Worm (Caenorhabditis elegans): ENCODE measurements around the gene arf-1.

DNA sequence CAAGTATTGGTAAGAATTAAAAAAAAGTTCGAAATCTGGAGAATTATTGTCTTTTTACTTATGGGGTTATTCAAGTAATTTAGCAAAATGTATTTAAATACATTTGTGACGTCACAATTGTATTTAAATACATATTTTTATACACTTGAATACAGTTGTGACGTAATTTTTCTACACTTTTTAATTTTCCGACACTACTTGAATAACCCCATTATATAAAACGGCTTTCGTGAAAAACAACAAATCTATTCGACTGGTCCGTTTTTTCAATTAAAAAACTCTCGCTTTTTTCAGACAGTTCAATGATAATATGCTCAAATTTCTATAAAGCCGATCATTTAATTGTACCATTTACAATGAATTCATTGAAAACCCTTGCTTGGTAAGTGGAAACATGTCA, 35.8 kb downstream of the arf-1 start:
- TF ChIP-seq him-1 (tag; optimal IDR thresholded peaks at IDR 0.05) (no peak), dao-5 (tag; optimal IDR thresholded peaks at IDR 0.05) (no peak), W03F9.2 (tag; optimal IDR thresholded peaks at IDR 0.05) (no peak)
